Worm (Caenorhabditis elegans): Measurements from ENCODE around the gene F54A3.2.

DNA sequence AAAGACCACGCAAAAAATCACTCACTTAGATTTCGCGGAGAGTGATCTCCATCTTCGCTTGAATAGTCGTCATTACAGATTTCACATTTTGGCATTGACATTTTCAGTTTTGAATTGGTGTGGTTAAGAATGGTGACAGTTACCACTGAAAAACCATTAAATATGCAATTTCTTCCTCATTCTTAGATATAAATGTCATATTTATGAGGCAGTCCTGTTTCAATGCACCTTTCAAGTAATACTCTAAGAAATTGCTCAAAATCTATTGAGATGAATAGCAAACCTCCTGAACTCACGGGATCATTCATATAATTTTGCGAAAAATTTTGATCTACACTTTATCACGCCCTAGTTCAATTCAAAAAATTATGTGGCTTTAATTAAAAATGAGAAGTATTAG lies 48.6 kb downstream of the F54A3.2 start, which contains the start of gene K09F6.7:
- TF ChIP-seq ceh-6 (GFP tag; optimal IDR thresholded peaks at IDR 0.05) (no peak), ceh-31 (tag; optimal IDR thresholded peaks at IDR 0.05) (no peak), C38D4.7 (GFP tag; optimal IDR thresholded peaks at IDR 0.05) (no peak), hlh-8 (tag; optimal IDR thresholded peaks at IDR 0.05) (no peak), C08G9.2 (tag; optimal IDR thresholded peaks at IDR 0.05) (no peak), unc-3 (GFP tag; conservative IDR thresholded peaks at IDR 0.05) (no peak), unc-3 (tag; optimal IDR thresholded peaks at IDR 0.05) (no peak), hlh-13 (GFP tag; optimal IDR thresholded peaks at IDR 0.05) (no peak), hlh-30 (tag; optimal IDR thresholded peaks at IDR 0.05; ENCODE audit: insufficient read depth) (no peak)
